In the genomic region with DNA sequence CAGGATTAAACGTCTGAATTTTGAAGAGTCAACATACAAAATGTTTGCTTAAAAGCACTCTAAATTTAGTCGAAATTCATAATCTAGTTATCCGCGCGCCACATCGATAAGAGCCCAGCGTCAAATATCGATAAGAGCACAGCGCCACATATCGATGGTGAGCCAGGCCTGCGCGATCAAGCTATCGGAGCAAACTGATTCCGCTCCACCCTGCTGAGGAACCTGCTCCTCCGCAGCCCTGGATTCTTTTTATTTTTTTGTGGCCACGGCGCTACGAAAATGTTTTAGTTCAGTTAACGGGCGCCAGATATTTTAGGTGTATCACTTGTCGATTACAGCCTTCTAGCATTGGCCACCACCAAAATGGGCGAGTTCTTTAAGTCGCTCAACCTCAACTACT, we compare ENCODE assay signal across 1 fruit fly cellular context.
TF ChIP-seq lines count a peak whose summit lies in the region.

No protein-coding gene starts in this region.

TF ChIP-seq in whole organism, embryonic, 481 proteins besides CTCF, POLR2A, EP300 and RAD21 (continued from another document):
- no peak for TF ChIP-seq CG12744 (GFP tag; optimal IDR thresholded peaks at IDR 0.05; lab: Kevin White, UChicago)
- no peak for TF ChIP-seq Dfd (GFP tag; optimal IDR thresholded peaks at IDR 0.05; lab: Kevin White, UChicago)
- no peak for TF ChIP-seq exex (tag; optimal IDR thresholded peaks at IDR 0.05; lab: Kevin White, UChicago)
- no peak for TF ChIP-seq bowl (GFP tag; IDR thresholded peaks at IDR 0.05; lab: Robert Waterston, UW)
- peak; percentile 23 for TF ChIP-seq hkb (optimal IDR thresholded peaks at IDR 0.05; lab: Kevin White, UChicago)
- no peak for TF ChIP-seq hkb (GFP tag; IDR thresholded peaks at IDR 0.05; lab: Robert Waterston, UW)
- TF ChIP-seq Fer3 (tag; optimal IDR thresholded peaks at IDR 0.05; lab: Kevin White, UChicago) = peak; percentile 39
- TF ChIP-seq CG13287 (GFP tag; IDR thresholded peaks at IDR 0.05; lab: Robert Waterston, UW; ENCODE audit: partially characterized antibody) = peak; percentile 99
- no peak for TF ChIP-seq slou (GFP tag; optimal IDR thresholded peaks at IDR 0.05; lab: Kevin White, UChicago)
- TF ChIP-seq Sox102F (GFP tag; optimal IDR thresholded peaks at IDR 0.05; lab: Kevin White, UChicago) = no peak
- no peak for TF ChIP-seq prd (optimal IDR thresholded peaks at IDR 0.05; lab: Kevin White, UChicago)
- TF ChIP-seq prd (GFP tag; IDR thresholded peaks at IDR 0.05; lab: Robert Waterston, UW) = 0 out of 3 replicates have a peak, but pooled peaks have one; percentile 11
- TF ChIP-seq shn (GFP tag; optimal IDR thresholded peaks at IDR 0.05; lab: Kevin White, UChicago) = peak; percentile 35
- TF ChIP-seq jing (GFP tag; optimal IDR thresholded peaks at IDR 0.05; lab: Kevin White, UChicago) = no peak
- no peak for TF ChIP-seq en (GFP tag; optimal IDR thresholded peaks at IDR 0.05; lab: Kevin White, UChicago)
- TF ChIP-seq BtbVII (GFP tag; optimal IDR thresholded peaks at IDR 0.05; lab: Kevin White, UChicago) = no peak
- TF ChIP-seq Xrp1 (GFP tag; IDR thresholded peaks at IDR 0.05; lab: Robert Waterston, UW) = peak; percentile 7; the same call in 1 of the 2 replicates
TF ChIP-seq in whole organism, embryonic: peak in this region for 178.
